Worm (Caenorhabditis elegans): Measurements from ENCODE around the gene col-171.
A peak's percentile ranks its signal among the peaks of the same experiment; 100 is the strongest.

col-171 gene

DNA sequence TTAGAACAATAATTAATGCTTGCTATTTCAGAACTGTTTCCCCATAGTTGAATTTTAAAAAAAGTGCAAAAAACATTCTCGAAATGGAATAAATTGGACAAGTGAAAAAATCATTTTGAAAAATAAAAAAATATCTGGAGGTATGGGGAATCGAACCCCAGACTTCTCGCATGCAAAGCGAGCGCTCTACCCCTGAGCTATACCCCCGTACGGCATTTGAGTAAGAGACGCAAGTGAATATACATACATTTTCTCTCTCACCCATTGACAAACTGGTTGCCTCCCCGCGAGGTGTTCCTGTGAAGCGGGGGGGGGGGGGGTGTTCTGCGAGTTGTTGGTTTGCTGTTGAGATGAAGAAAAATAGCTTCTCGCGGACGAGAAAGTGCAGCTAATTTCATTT lies 42.0 kb upstream of the col-171 start (continued):
- 0 out of 2 replicates have a peak, but pooled peaks have one; percentile 37 for TF ChIP-seq grh-1 (GFP tag; IDR thresholded peaks at IDR 0.05)
- no peak for TF ChIP-seq blmp-1 (tag; optimal IDR thresholded peaks at IDR 0.05)
- peak; percentile 15 for TF ChIP-seq irx-1 (tag; optimal IDR thresholded peaks at IDR 0.05)
- peak; percentile 7 to 40 for TF ChIP-seq lsy-2 (tag; optimal IDR thresholded peaks at IDR 0.05)
- no peak for TF ChIP-seq nhr-84 (tag; optimal IDR thresholded peaks at IDR 0.05)
- TF ChIP-seq elt-2 (tag; optimal IDR thresholded peaks at IDR 0.05), result peak; percentile 1
- no peak for TF ChIP-seq nhr-12 (tag; optimal IDR thresholded peaks at IDR 0.05)
- TF ChIP-seq lin-14 (GFP tag; optimal IDR thresholded peaks at IDR 0.05), result peak; percentile 46
- no peak for TF ChIP-seq hlh-4 (tag; optimal IDR thresholded peaks at IDR 0.05)
- peak; percentile 53 for TF ChIP-seq xbp-1 (tag; optimal IDR thresholded peaks at IDR 0.05)
- TF ChIP-seq nhr-71 (tag; optimal IDR thresholded peaks at IDR 0.05), result peak; percentile 62
- TF ChIP-seq aly-2 (tag; optimal IDR thresholded peaks at IDR 0.05), result no peak
- no peak for TF ChIP-seq mab-9 (GFP tag; IDR thresholded peaks at IDR 0.05)
- TF ChIP-seq ztf-11 (tag; optimal IDR thresholded peaks at IDR 0.05), result peak in 1 of 2 experiments; percentile 13
- no peak for TF ChIP-seq fkh-10 (GFP tag; optimal IDR thresholded peaks at IDR 0.05)
- peak; percentile 12 to 52 for TF ChIP-seq lin-35 (GFP tag; optimal IDR thresholded peaks at IDR 0.05)
- TF ChIP-seq fkh-8 (tag; optimal IDR thresholded peaks at IDR 0.05), result peak; percentile 27
- TF ChIP-seq pag-3 (tag; optimal IDR thresholded peaks at IDR 0.05; ENCODE audit: borderline replicate concordance, insufficient read depth), result no peak
- no peak for TF ChIP-seq lin-39 (tag; optimal IDR thresholded peaks at IDR 0.05)
- peak; percentile 17 for TF ChIP-seq zip-4 (GFP tag; optimal IDR thresholded peaks at IDR 0.05)
- TF ChIP-seq hlh-17 (GFP tag; optimal IDR thresholded peaks at IDR 0.05; ENCODE audit: borderline replicate concordance), result no peak
- TF ChIP-seq hpl-2 (GFP tag; optimal IDR thresholded peaks at IDR 0.05), result no peak
- TF ChIP-seq mdl-1 (tag; optimal IDR thresholded peaks at IDR 0.05), result peak in 1 of 2 experiments; percentile 43
- no peak for TF ChIP-seq snpc-4 (tag; optimal IDR thresholded peaks at IDR 0.05)
- TF ChIP-seq swsn-7 (tag; optimal IDR thresholded peaks at IDR 0.05), result peak; percentile 35
- no peak for TF ChIP-seq aha-1 (tag; optimal IDR thresholded peaks at IDR 0.05)

DNA sequence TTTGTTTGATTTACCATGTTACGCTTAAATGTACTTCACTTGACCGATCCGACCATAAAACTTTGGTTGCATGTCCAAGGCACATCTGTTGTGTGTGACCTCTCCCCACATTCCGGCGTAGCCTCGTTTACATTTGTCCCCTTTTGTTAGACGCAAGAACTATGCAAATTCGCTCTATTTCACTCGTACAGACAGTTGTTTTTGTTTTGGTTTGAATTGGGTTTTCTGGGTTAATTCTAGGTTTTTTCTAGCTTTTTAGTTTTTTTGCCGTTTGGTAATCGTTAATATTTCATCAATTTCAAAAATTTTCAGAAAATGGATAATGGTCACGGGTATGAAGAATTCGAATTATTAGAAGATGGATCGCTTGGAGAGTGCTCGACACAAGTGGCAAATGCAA lies 41.3 kb upstream of the col-171 start, which contains the start of gene mom-1:
TSS of gene mom-1 (plus strand) at position 301 of the 400 bp plus-strand sequence.
- no peak for TF ChIP-seq unc-86 (tag; optimal IDR thresholded peaks at IDR 0.05)
- no peak for TF ChIP-seq fos-1 (tag; optimal IDR thresholded peaks at IDR 0.05)
- no peak for TF ChIP-seq nhr-76 (tag; optimal IDR thresholded peaks at IDR 0.05)
- TF ChIP-seq ceh-88 (GFP tag; IDR thresholded peaks at IDR 0.05), result no peak
- TF ChIP-seq tbx-2 (tag; optimal IDR thresholded peaks at IDR 0.05), result no peak
- TF ChIP-seq C34B4.2 (tag; optimal IDR thresholded peaks at IDR 0.05), result no peak
- no peak for TF ChIP-seq fkh-4 (tag; optimal IDR thresholded peaks at IDR 0.05; ENCODE audit: borderline replicate concordance)
- TF ChIP-seq snpc-4 (tag; optimal IDR thresholded peaks at IDR 0.05), result no peak
- no peak for TF ChIP-seq swsn-7 (tag; optimal IDR thresholded peaks at IDR 0.05)
- TF ChIP-seq C04F5.9 (tag; optimal IDR thresholded peaks at IDR 0.05), result no peak
- no peak for TF ChIP-seq irx-1 (tag; optimal IDR thresholded peaks at IDR 0.05)
- no peak for TF ChIP-seq fkh-10 (GFP tag; optimal IDR thresholded peaks at IDR 0.05)
- TF ChIP-seq ztf-11 (tag; optimal IDR thresholded peaks at IDR 0.05), result no peak
- no peak for TF ChIP-seq elt-2 (tag; optimal IDR thresholded peaks at IDR 0.05)

DNA sequence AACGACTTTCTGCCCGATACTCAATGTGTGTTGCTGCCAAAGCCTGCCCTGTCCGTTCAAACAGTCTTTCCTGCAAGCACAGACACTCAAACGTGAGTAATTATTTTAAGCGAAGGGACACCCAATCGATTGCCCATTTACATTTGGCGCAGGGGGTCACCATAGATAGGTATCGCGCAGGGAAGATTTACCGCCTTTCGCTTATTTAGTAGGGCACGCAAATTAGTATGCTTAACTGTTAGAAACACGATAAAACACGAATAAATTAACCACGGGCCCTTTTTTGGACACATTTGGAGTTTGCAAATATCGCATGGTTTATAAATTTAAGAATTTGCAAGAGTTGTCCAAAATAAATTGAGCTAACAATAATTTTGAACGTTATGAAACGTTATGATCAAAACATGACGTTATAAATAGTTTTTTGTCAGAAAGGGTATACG lies 37.7 kb upstream of the col-171 start:
- peak; percentile 94 for TF ChIP-seq aly-2 (tag; optimal IDR thresholded peaks at IDR 0.05)
- peak; percentile 66 for TF ChIP-seq zag-1 (tag; optimal IDR thresholded peaks at IDR 0.05)
- TF ChIP-seq aha-1 (tag; optimal IDR thresholded peaks at IDR 0.05), result peak; percentile 53
- peak; percentile 7 for TF ChIP-seq hlh-17 (GFP tag; optimal IDR thresholded peaks at IDR 0.05; ENCODE audit: borderline replicate concordance)
- TF ChIP-seq nhr-76 (tag; optimal IDR thresholded peaks at IDR 0.05), result peak; percentile 97
- peak; percentile 99 for TF ChIP-seq nhr-85 (tag)
- TF ChIP-seq mdl-1 (tag; optimal IDR thresholded peaks at IDR 0.05), result peak; percentile 64 to 96
- peak; percentile 98 for TF ChIP-seq lin-14 (GFP tag; optimal IDR thresholded peaks at IDR 0.05)
- peak; percentile 96 for TF ChIP-seq zip-4 (GFP tag; optimal IDR thresholded peaks at IDR 0.05)
- TF ChIP-seq unc-98 (GFP tag; IDR thresholded peaks at IDR 0.05), result peak; percentile 81
- peak; percentile 55 for TF ChIP-seq ceh-90 (tag; optimal IDR thresholded peaks at IDR 0.05)
- peak; percentile 93 for TF ChIP-seq isw-1 (GFP tag; IDR thresholded peaks at IDR 0.05)
- peak; percentile 99 for TF ChIP-seq fkh-8 (tag; optimal IDR thresholded peaks at IDR 0.05)
- TF ChIP-seq unc-62 (GFP tag; optimal IDR thresholded peaks at IDR 0.05), result no peak
- peak; percentile 100 for TF ChIP-seq dsc-1 (tag; optimal IDR thresholded peaks at IDR 0.05)
- TF ChIP-seq mep-1 (tag; optimal IDR thresholded peaks at IDR 0.05), result peak; percentile 99
- peak; percentile 60 for TF ChIP-seq ama-1 (optimal IDR thresholded peaks at IDR 0.05)
- TF ChIP-seq hlh-4 (tag; optimal IDR thresholded peaks at IDR 0.05), result peak; percentile 68
- peak; percentile 58 to 100 (median 96) for TF ChIP-seq elt-3 (tag; optimal IDR thresholded peaks at IDR 0.05)
- TF ChIP-seq egl-27 (tag; optimal IDR thresholded peaks at IDR 0.05), result peak; percentile 88 to 97
- peak; percentile 90 for TF ChIP-seq mef-2 (tag; optimal IDR thresholded peaks at IDR 0.05)
- TF ChIP-seq rnt-1 (tag; optimal IDR thresholded peaks at IDR 0.05), result peak; percentile 98
- peak; percentile 29 for TF ChIP-seq lin-15B (tag; optimal IDR thresholded peaks at IDR 0.05)
- TF ChIP-seq pqm-1 (tag; optimal IDR thresholded peaks at IDR 0.05), result peak; percentile 98
